Fruit fly (Drosophila melanogaster): ENCODE results near the gene Edg84A.
A peak's percentile ranks its signal among the peaks of the same experiment; 100 is the strongest.

Gene Edg84A

DNA sequence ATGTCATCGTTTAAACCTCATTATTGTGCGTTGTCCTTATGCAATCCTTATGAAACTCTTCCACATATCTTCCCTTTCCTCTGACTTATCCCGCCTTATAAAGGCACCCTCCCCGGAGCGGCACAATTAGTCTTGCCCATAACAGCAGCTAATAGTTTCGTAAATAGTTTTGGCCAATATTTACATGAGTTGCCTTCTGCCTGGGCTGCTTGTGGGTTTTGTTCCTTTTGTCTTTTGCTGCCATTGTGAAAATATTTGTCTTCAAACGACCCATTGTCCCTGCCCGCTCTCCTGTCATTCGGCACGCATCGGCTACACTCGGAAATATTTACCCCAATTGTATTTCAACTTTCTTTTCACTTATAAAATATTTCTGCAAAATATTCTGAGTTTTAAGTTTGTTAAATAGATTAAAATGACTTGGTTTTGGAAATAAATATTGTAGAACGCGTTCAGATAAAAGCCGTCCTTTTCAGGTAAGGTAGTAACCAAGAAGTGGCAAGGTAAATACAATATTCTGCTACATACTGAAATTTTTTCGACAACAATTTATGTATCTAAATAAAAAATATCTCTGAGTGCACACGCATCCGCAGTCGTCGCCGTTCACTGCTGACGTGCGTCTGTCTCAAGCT, 39.4 kb downstream of the Edg84A start (continued):
- TF ChIP-seq dan (GFP tag; IDR thresholded peaks at IDR 0.05) (no peak), MBD-R2 (GFP tag; IDR thresholded peaks at IDR 0.05) (no peak), CG12104 (GFP tag; optimal IDR thresholded peaks at IDR 0.05) (no peak), Fer2 (tag; optimal IDR thresholded peaks at IDR 0.05) (no peak), Sry-δ (GFP tag; optimal IDR thresholded peaks at IDR 0.05) (no peak), Hr39 (optimal IDR thresholded peaks at IDR 0.05) (no peak), Optix (GFP tag; IDR thresholded peaks at IDR 0.05) (no peak), Myb (GFP tag; optimal IDR thresholded peaks at IDR 0.05) (no peak), sqz (GFP tag; optimal IDR thresholded peaks at IDR 0.05) (no peak), kah (GFP tag; optimal IDR thresholded peaks at IDR 0.05) (no peak), Aef1 (GFP tag; IDR thresholded peaks at IDR 0.05) (no peak), tna (GFP tag; IDR thresholded peaks at IDR 0.05; ENCODE audit: partially characterized antibody) (no peak), CG4854 (GFP tag; optimal IDR thresholded peaks at IDR 0.05) (no peak), CG3838 (GFP tag; optimal IDR thresholded peaks at IDR 0.05) (no peak), CG5180 (GFP tag; optimal IDR thresholded peaks at IDR 0.05) (peak; percentile 1), Dp (GFP tag; optimal IDR thresholded peaks at IDR 0.05) (no peak), CG30403 (GFP tag; optimal IDR thresholded peaks at IDR 0.05) (peak; percentile 40), CG14050 (GFP tag; IDR thresholded peaks at IDR 0.05) (no peak), CG9437 (GFP tag; optimal IDR thresholded peaks at IDR 0.05) (peak; percentile 11), corto (GFP tag; optimal IDR thresholded peaks at IDR 0.05) (no peak), CG10321 (GFP tag; IDR thresholded peaks at IDR 0.05) (no peak), dysf (GFP tag; IDR thresholded peaks at IDR 0.05) (no peak), ken (GFP tag; IDR thresholded peaks at IDR 0.05) (0 out of 3 replicates have a peak, but pooled peaks have one; percentile 31), CG8089 (GFP tag; optimal IDR thresholded peaks at IDR 0.05) (no peak), toy (GFP tag; IDR thresholded peaks at IDR 0.05) (no peak), bab2 (GFP tag; optimal IDR thresholded peaks at IDR 0.05) (no peak), CG7839 (tag; optimal IDR thresholded peaks at IDR 0.05) (peak; percentile 47), Awh (GFP tag; IDR thresholded peaks at IDR 0.05) (no peak), Adf1 (GFP tag; IDR thresholded peaks at IDR 0.05) (no peak), CG2678 (tag; optimal IDR thresholded peaks at IDR 0.05) (no peak), bsh (GFP tag; optimal IDR thresholded peaks at IDR 0.05) (peak in 1 of 2 experiments; percentile 49), CkIIα-i1 (GFP tag; IDR thresholded peaks at IDR 0.05) (no peak), org-1 (GFP tag; optimal IDR thresholded peaks at IDR 0.05) (no peak), pum (GFP tag; optimal IDR thresholded peaks at IDR 0.05) (peak; percentile 36), HLH4C (GFP tag; IDR thresholded peaks at IDR 0.05; ENCODE audit: partially characterized antibody) (no peak), CG8281 (tag; optimal IDR thresholded peaks at IDR 0.05) (no peak), Hsf (GFP tag; optimal IDR thresholded peaks at IDR 0.05) (peak; percentile 40), gsb (GFP tag; IDR thresholded peaks at IDR 0.05) (no peak), crc (GFP tag; optimal IDR thresholded peaks at IDR 0.05) (no peak), CG13624 (GFP tag; optimal IDR thresholded peaks at IDR 0.05) (no peak), CG1529 (GFP tag; optimal IDR thresholded peaks at IDR 0.05) (peak; percentile 19), MESR4 (GFP tag; optimal IDR thresholded peaks at IDR 0.05) (no peak), CG6765 (GFP tag; optimal IDR thresholded peaks at IDR 0.05) (no peak), ssp (GFP tag; IDR thresholded peaks at IDR 0.05) (no peak), usp (GFP tag; optimal IDR thresholded peaks at IDR 0.05) (no peak), nmo (GFP tag; optimal IDR thresholded peaks at IDR 0.05) (peak; percentile 63), Nf-YA (GFP tag; IDR thresholded peaks at IDR 0.05) (no peak), knrl (GFP tag; IDR thresholded peaks at IDR 0.05; ENCODE audit: partially characterized antibody) (no peak), tx (GFP tag; optimal IDR thresholded peaks at IDR 0.05) (no peak), CG7372 (GFP tag; IDR thresholded peaks at IDR 0.05) (no peak), chinmo (GFP tag; IDR thresholded peaks at IDR 0.05; ENCODE audit: partially characterized antibody) (no peak), cato (GFP tag; optimal IDR thresholded peaks at IDR 0.05; ENCODE audit: borderline replicate concordance) (no peak)

All from whole organism, embryonic.